Comparison of ENCODE assay signal across 2 fruit fly cellular contexts in genomic region chr3R:21830303-21830707, dm6.
TF ChIP-seq lines count a peak whose summit lies in the region.

No protein-coding gene starts in this region.

TF ChIP-seq in whole organism, embryonic, 481 proteins besides CTCF, POLR2A, EP300 and RAD21 (continued from another document):
- TF ChIP-seq CoRest (tag; optimal IDR thresholded peaks at IDR 0.05; lab: Kevin White, UChicago) (peak; percentile 38), CG33557 (GFP tag; optimal IDR thresholded peaks at IDR 0.05; lab: Kevin White, UChicago) (peak; percentile 52), gt (GFP tag; IDR thresholded peaks at IDR 0.05; lab: Robert Waterston, UW) (no peak), CG18262 (tag; optimal IDR thresholded peaks at IDR 0.05; lab: Kevin White, UChicago) (peak; percentile 80), CG11504 (tag; optimal IDR thresholded peaks at IDR 0.05; lab: Kevin White, UChicago) (peak; percentile 43), CG8388 (GFP tag; optimal IDR thresholded peaks at IDR 0.05; lab: Kevin White, UChicago) (peak; percentile 48), unpg (GFP tag; optimal IDR thresholded peaks at IDR 0.05; lab: Kevin White, UChicago) (peak; percentile 19), Sox102F (GFP tag; optimal IDR thresholded peaks at IDR 0.05; lab: Kevin White, UChicago) (peak; percentile 40), CG31441 (GFP tag; IDR thresholded peaks at IDR 0.05; lab: Robert Waterston, UW) (0 out of 2 replicates have a peak, but pooled peaks have one; percentile 48), CG7839 (tag; optimal IDR thresholded peaks at IDR 0.05; lab: Kevin White, UChicago) (peak; percentile 36), CG8924 (tag; optimal IDR thresholded peaks at IDR 0.05; lab: Kevin White, UChicago) (no peak), CG13424 (tag; optimal IDR thresholded peaks at IDR 0.05; lab: Kevin White, UChicago) (peak; percentile 9), CG9727 (GFP tag; optimal IDR thresholded peaks at IDR 0.05; lab: Kevin White, UChicago) (peak; percentile 21), dmrt11E (tag; optimal IDR thresholded peaks at IDR 0.05; lab: Kevin White, UChicago) (peak; percentile 75), lola (GFP tag; optimal IDR thresholded peaks at IDR 0.05; lab: Kevin White, UChicago) (peak in 1 of 3 experiments; percentile 76), CG4424 (GFP tag; optimal IDR thresholded peaks at IDR 0.05; lab: Kevin White, UChicago) (peak; percentile 2), HLH3B (GFP tag; IDR thresholded peaks at IDR 0.05; lab: Robert Waterston, UW) (no peak), gsb-n (tag; optimal IDR thresholded peaks at IDR 0.05; lab: Kevin White, UChicago) (peak; percentile 33), CG12659 (GFP tag; optimal IDR thresholded peaks at IDR 0.05; lab: Kevin White, UChicago) (no peak), trem (tag; optimal IDR thresholded peaks at IDR 0.05; lab: Kevin White, UChicago) (peak; percentile 42), CG9437 (GFP tag; optimal IDR thresholded peaks at IDR 0.05; lab: Kevin White, UChicago) (peak; percentile 3), Hr3 (GFP tag; optimal IDR thresholded peaks at IDR 0.05; lab: Kevin White, UChicago) (peak; percentile 18), CG2712 (tag; optimal IDR thresholded peaks at IDR 0.05; lab: Kevin White, UChicago) (peak; percentile 72), gcm (GFP tag; optimal IDR thresholded peaks at IDR 0.05; lab: Kevin White, UChicago) (peak; percentile 1), CG17829 (tag; optimal IDR thresholded peaks at IDR 0.05; lab: Kevin White, UChicago) (peak; percentile 49), Xrp1 (GFP tag; IDR thresholded peaks at IDR 0.05; lab: Robert Waterston, UW) (peak; percentile 49; the same call in 1 of the 2 replicates), Stat92E (GFP tag; optimal IDR thresholded peaks at IDR 0.05; lab: Kevin White, UChicago) (peak in 1 of 3 experiments; percentile 23), CG15479 (GFP tag; optimal IDR thresholded peaks at IDR 0.05; lab: Kevin White, UChicago) (no peak), CG12391 (tag; optimal IDR thresholded peaks at IDR 0.05; lab: Kevin White, UChicago) (peak; percentile 41), Oli (tag; optimal IDR thresholded peaks at IDR 0.05; lab: Kevin White, UChicago) (peak; percentile 15)

TF ChIP-seq in whole organism, prepupa, 60 proteins besides CTCF, POLR2A, EP300 and RAD21 (continued from another document):
- TF ChIP-seq CG7368 (GFP tag; optimal IDR thresholded peaks at IDR 0.05; lab: Kevin White, UChicago) (no peak), topi (GFP tag; optimal IDR thresholded peaks at IDR 0.05; lab: Kevin White, UChicago) (no peak), dac (GFP tag; optimal IDR thresholded peaks at IDR 0.05; lab: Kevin White, UChicago) (no peak), Eip93F (GFP tag; optimal IDR thresholded peaks at IDR 0.05; lab: Kevin White, UChicago) (no peak), CG8319 (GFP tag; optimal IDR thresholded peaks at IDR 0.05; lab: Kevin White, UChicago) (no peak), CG10669 (GFP tag; optimal IDR thresholded peaks at IDR 0.05; lab: Kevin White, UChicago) (peak; percentile 68), CG6163 (GFP tag; IDR thresholded peaks at IDR 0.05; lab: Robert Waterston, UW) (no peak), Lpt (GFP tag; optimal IDR thresholded peaks at IDR 0.05; lab: Kevin White, UChicago) (no peak), fd59A (GFP tag; optimal IDR thresholded peaks at IDR 0.05; lab: Kevin White, UChicago) (peak; percentile 10), OdsH (GFP tag; optimal IDR thresholded peaks at IDR 0.05; lab: Kevin White, UChicago) (peak; percentile 25), CG16779 (tag; optimal IDR thresholded peaks at IDR 0.05; lab: Kevin White, UChicago) (peak; percentile 25), CG11762 (GFP tag; optimal IDR thresholded peaks at IDR 0.05; lab: Kevin White, UChicago; ENCODE audit: insufficient read depth) (peak; percentile 69), CG6854 (GFP tag; optimal IDR thresholded peaks at IDR 0.05; lab: Kevin White, UChicago) (no peak), svp (GFP tag; lab: Kevin White, UChicago) (no peak), lz (GFP tag; optimal IDR thresholded peaks at IDR 0.05; lab: Kevin White, UChicago) (no peak), spab (GFP tag; optimal IDR thresholded peaks at IDR 0.05; lab: Kevin White, UChicago) (peak; percentile 76), Sox102F (GFP tag; optimal IDR thresholded peaks at IDR 0.05; lab: Kevin White, UChicago) (no peak), Met (GFP tag; optimal IDR thresholded peaks at IDR 0.05; lab: Kevin White, UChicago) (no peak), CG6276 (GFP tag; optimal IDR thresholded peaks at IDR 0.05; lab: Kevin White, UChicago) (peak; percentile 82), CG31627 (GFP tag; optimal IDR thresholded peaks at IDR 0.05; lab: Kevin White, UChicago) (no peak), Ets96B (tag; optimal IDR thresholded peaks at IDR 0.05; lab: Kevin White, UChicago) (peak; percentile 78), fkh (GFP tag; optimal IDR thresholded peaks at IDR 0.05; lab: Kevin White, UChicago) (no peak), CG4318 (GFP tag; optimal IDR thresholded peaks at IDR 0.05; lab: Kevin White, UChicago) (peak; percentile 82), salr (GFP tag; optimal IDR thresholded peaks at IDR 0.05; lab: Kevin White, UChicago) (peak in 1 of 2 experiments; percentile 70), Eip75B (GFP tag; optimal IDR thresholded peaks at IDR 0.05; lab: Kevin White, UChicago) (no peak), ss (GFP tag; optimal IDR thresholded peaks at IDR 0.05; lab: Kevin White, UChicago) (peak; percentile 62 to 66), CG34406 (GFP tag; optimal IDR thresholded peaks at IDR 0.05; lab: Kevin White, UChicago) (peak; percentile 10)
